Fruit fly (Drosophila melanogaster): ENCODE measurements around the gene CG10029.

- TF ChIP-seq EcR (GFP tag; optimal IDR thresholded peaks at IDR 0.05) (no peak), CG8478 (optimal IDR thresholded peaks at IDR 0.05) (no peak), psq (optimal IDR thresholded peaks at IDR 0.05) (no peak), pan (optimal IDR thresholded peaks at IDR 0.05) (no peak), usp (GFP tag; optimal IDR thresholded peaks at IDR 0.05) (no peak), Dll (optimal IDR thresholded peaks at IDR 0.05) (no peak)
Observed at dm6 chr3R:7364573-7364972, 47.6 kb upstream of the CG10029 start, which contains the start of gene Mst84Dc.

Measured in whole organism.